Worm (Caenorhabditis elegans): ENCODE data around the gene cyn-17.

Gene cyn-17

DNA sequence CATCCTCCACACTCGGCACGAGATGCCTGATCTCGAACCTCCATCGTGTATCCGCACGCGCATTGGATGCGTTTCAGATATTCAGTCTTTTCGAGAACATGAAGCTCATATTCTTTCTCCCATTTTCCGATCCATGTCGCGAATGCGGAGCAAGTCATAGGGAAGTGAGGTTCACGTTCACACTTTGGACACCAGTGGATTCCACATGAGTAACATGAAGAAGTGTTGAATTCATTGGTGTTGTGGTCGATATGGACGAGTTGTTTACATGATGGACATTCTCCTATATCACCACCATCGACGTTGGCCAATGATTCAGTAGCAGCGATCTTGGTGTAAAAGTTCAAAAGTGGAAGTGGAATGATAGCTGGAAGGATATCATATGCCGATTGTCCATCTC lies 41.5 kb downstream of the cyn-17 start:
- TF ChIP-seq ztf-1 (GFP tag; conservative IDR thresholded peaks at IDR 0.05): 0 out of 2 replicates have a peak, but pooled peaks have one; percentile 32
- no peak for TF ChIP-seq ZK546.5 (tag; optimal IDR thresholded peaks at IDR 0.05)
- peak; percentile 4 for TF ChIP-seq nhr-129 (tag; optimal IDR thresholded peaks at IDR 0.05)

DNA sequence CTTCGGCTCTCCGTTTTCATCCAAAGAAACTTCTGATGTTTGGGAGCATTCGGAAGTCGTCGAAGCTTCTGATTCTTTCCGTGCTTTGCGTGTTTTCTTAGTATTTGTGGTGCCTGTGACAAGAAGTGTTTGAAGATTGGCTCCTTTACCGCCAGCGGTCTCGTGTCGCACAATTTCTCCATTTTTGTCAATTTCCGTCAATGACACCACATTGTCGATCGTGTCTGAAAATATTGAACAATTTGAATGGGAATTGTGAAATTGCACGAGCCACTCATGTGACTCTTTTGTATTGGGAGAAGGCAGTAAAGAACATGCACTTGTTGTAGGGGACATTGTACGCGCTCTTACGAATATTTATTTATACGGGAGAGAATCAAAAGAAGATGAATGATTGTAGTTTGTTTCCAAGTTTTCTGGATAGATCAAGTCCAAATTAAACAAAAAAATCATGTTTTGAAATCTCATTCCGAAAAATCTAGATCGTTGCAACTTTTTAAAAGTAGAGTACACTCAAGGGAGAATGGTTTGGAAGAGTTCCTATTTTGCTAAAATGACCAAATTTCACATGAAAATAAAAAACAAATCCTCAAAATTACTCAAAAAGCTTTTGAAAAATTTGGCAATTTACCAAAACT lies 43.2 kb downstream of the cyn-17 start:
- TF ChIP-seq F13H6.1 (tag; optimal IDR thresholded peaks at IDR 0.05): peak; percentile 26
- TF ChIP-seq sma-9 (GFP tag; optimal IDR thresholded peaks at IDR 0.05): peak; percentile 60
- TF ChIP-seq sma-9 (tag; optimal IDR thresholded peaks at IDR 0.05): no peak
- TF ChIP-seq ama-1 (optimal IDR thresholded peaks at IDR 0.05): peak; percentile 89
- TF ChIP-seq unc-39 (tag; optimal IDR thresholded peaks at IDR 0.05): no peak
- TF ChIP-seq R02D3.7 (tag; optimal IDR thresholded peaks at IDR 0.05): no peak
- TF ChIP-seq nhr-129 (tag; optimal IDR thresholded peaks at IDR 0.05): peak; percentile 17
- TF ChIP-seq nhr-25 (tag; optimal IDR thresholded peaks at IDR 0.05): no peak
- TF ChIP-seq fos-1 (tag; optimal IDR thresholded peaks at IDR 0.05): no peak

DNA sequence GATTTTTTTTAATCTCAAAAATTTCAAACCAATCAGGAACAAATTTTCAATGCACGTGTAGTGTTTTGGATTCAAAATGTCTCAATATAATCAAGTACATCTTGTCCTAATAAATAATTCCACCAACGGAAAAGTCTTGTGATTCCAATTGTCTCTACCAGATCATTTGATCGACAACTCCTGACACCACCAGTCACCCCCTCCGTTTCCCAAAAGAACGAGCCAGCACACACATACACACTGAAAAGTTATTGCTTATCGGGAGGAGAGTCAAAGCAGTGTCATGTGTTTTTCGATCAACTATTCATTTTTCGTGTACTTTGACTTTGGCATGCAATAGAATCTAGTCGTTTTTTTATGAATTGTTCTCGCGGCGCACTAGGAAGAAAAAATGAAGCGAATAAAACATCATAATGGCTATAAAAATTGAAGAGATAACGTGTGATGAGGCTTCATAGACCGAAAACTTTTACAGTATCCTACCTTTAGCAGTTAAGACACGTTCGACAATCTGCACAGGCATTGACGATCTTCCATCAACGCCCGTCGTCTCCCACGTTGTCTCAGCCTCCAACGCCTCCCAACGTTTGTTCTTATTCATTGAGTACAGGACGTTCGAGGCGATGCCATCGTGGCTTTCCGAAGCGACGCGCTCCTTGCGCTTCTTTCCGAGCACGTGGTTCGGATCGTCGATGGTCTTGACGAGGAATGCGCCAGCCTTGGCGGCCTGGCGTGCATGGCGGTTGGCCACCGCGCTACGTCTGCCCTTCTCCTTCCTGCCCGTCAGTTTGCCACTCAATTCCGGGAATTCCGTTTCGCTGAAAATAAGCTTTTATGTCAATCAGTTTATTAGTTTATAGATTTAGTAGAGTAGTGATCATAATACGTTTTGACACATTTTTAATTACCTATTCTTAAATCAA lies 44.2 kb downstream of the cyn-17 start:
- TF ChIP-seq crh-2 (tag; optimal IDR thresholded peaks at IDR 0.05): peak; percentile 73
- peak; percentile 73 for TF ChIP-seq sma-9 (GFP tag; optimal IDR thresholded peaks at IDR 0.05)
- no peak for TF ChIP-seq sma-9 (tag; optimal IDR thresholded peaks at IDR 0.05)
- TF ChIP-seq mab-5 (tag; optimal IDR thresholded peaks at IDR 0.05): peak; percentile 17
- TF ChIP-seq C34F6.9 (tag; optimal IDR thresholded peaks at IDR 0.05): peak; percentile 60
- TF ChIP-seq mdl-1 (tag; optimal IDR thresholded peaks at IDR 0.05): peak in 1 of 2 experiments; percentile 31
- TF ChIP-seq ama-1 (optimal IDR thresholded peaks at IDR 0.05): peak; percentile 85
- TF ChIP-seq unc-62 (GFP tag; optimal IDR thresholded peaks at IDR 0.05): no peak
- TF ChIP-seq fos-1 (tag; optimal IDR thresholded peaks at IDR 0.05): peak; percentile 22
- TF ChIP-seq gmeb-1 (tag; optimal IDR thresholded peaks at IDR 0.05): peak; percentile 68
- TF ChIP-seq nhr-129 (tag; optimal IDR thresholded peaks at IDR 0.05): peak; percentile 90
- TF ChIP-seq sma-3 (GFP tag; optimal IDR thresholded peaks at IDR 0.05): peak; percentile 32
- TF ChIP-seq skn-1 (tag; optimal IDR thresholded peaks at IDR 0.05): no peak
- TF ChIP-seq sem-4 (tag; optimal IDR thresholded peaks at IDR 0.05): no peak
- TF ChIP-seq lin-11 (tag; optimal IDR thresholded peaks at IDR 0.05): peak; percentile 48
- peak in 1 of 2 experiments; percentile 59 for TF ChIP-seq lsy-2 (tag; optimal IDR thresholded peaks at IDR 0.05)
- TF ChIP-seq R02D3.7 (tag; optimal IDR thresholded peaks at IDR 0.05): no peak

DNA sequence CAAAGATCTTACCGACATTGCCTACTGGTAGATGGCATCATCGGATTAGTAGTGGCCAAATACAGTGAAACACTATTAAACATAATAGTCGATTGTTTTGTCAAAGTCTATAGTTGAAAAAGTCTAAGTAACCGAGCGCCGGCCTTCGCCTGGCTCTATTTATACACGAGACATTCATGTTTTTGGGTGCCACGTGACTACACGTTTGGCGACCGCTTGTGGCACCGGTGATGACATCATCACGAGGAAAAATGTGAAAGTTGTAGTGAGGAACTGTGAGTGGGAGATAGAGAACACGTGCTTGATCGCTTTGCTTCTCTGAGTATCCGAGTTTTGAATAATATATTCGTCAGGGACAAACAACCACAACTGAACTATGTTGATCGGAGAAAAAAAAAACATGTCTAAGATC lies 44.9 kb downstream of the cyn-17 start:
- no peak for TF ChIP-seq nhr-237 (tag; optimal IDR thresholded peaks at IDR 0.05)
- no peak for TF ChIP-seq lin-39 (tag; optimal IDR thresholded peaks at IDR 0.05)
- peak; percentile 96 for TF ChIP-seq sma-9 (GFP tag; optimal IDR thresholded peaks at IDR 0.05)
- TF ChIP-seq sma-9 (tag; optimal IDR thresholded peaks at IDR 0.05): no peak
- no peak for TF ChIP-seq ceh-82 (tag; optimal IDR thresholded peaks at IDR 0.05)
- no peak for TF ChIP-seq elt-3 (tag; optimal IDR thresholded peaks at IDR 0.05)
- no peak for TF ChIP-seq unc-39 (tag; optimal IDR thresholded peaks at IDR 0.05)
- no peak for TF ChIP-seq nhr-77 (tag; optimal IDR thresholded peaks at IDR 0.05)
- peak; percentile 69 for TF ChIP-seq nhr-21 (tag; optimal IDR thresholded peaks at IDR 0.05)
- TF ChIP-seq nhr-6 (tag; optimal IDR thresholded peaks at IDR 0.05): peak; percentile 35
- peak; percentile 37 for TF ChIP-seq egl-27 (tag; optimal IDR thresholded peaks at IDR 0.05)
- TF ChIP-seq unc-62 (GFP tag; optimal IDR thresholded peaks at IDR 0.05): no peak
- peak; percentile 66 for TF ChIP-seq gmeb-1 (tag; optimal IDR thresholded peaks at IDR 0.05)
- no peak for TF ChIP-seq ztf-11 (tag; optimal IDR thresholded peaks at IDR 0.05)
- peak; percentile 30 for TF ChIP-seq fos-1 (tag; optimal IDR thresholded peaks at IDR 0.05)
- TF ChIP-seq nhr-12 (tag; optimal IDR thresholded peaks at IDR 0.05): no peak
- no peak for TF ChIP-seq peb-1 (tag; optimal IDR thresholded peaks at IDR 0.05)
- TF ChIP-seq lin-11 (tag; optimal IDR thresholded peaks at IDR 0.05): peak; percentile 60
- TF ChIP-seq dmd-4 (tag; optimal IDR thresholded peaks at IDR 0.05): no peak
- TF ChIP-seq nhr-23 (tag; optimal IDR thresholded peaks at IDR 0.05): no peak
- peak; percentile 62 for TF ChIP-seq ceh-16 (tag; optimal IDR thresholded peaks at IDR 0.05)
- peak; percentile 61 to 68 for TF ChIP-seq mdl-1 (tag; optimal IDR thresholded peaks at IDR 0.05)
- no peak for TF ChIP-seq ztf-1 (GFP tag; conservative IDR thresholded peaks at IDR 0.05)
- no peak for TF ChIP-seq alr-1 (tag; optimal IDR thresholded peaks at IDR 0.05)
- no peak for TF ChIP-seq R02D3.7 (tag; optimal IDR thresholded peaks at IDR 0.05)
- no peak for TF ChIP-seq nhr-11 (tag; optimal IDR thresholded peaks at IDR 0.05)
- no peak for TF ChIP-seq elt-1 (tag; optimal IDR thresholded peaks at IDR 0.05)
- TF ChIP-seq nhr-25 (tag; optimal IDR thresholded peaks at IDR 0.05): peak; percentile 96
- peak; percentile 90 for TF ChIP-seq ama-1 (optimal IDR thresholded peaks at IDR 0.05)
- no peak for TF ChIP-seq ZK546.5 (tag; optimal IDR thresholded peaks at IDR 0.05)
- peak; percentile 79 for TF ChIP-seq ztf-4 (tag; optimal IDR thresholded peaks at IDR 0.05)
- peak; percentile 84 for TF ChIP-seq sma-3 (GFP tag; optimal IDR thresholded peaks at IDR 0.05)
- peak; percentile 89 for TF ChIP-seq F13H6.1 (tag; optimal IDR thresholded peaks at IDR 0.05)
- no peak for TF ChIP-seq snpc-4 (tag; optimal IDR thresholded peaks at IDR 0.05)
- peak in 1 of 2 experiments; percentile 73 for TF ChIP-seq lsy-2 (tag; optimal IDR thresholded peaks at IDR 0.05)
- no peak for TF ChIP-seq mab-5 (tag; optimal IDR thresholded peaks at IDR 0.05)
- TF ChIP-seq C34F6.9 (tag; optimal IDR thresholded peaks at IDR 0.05): peak; percentile 87
- no peak for TF ChIP-seq unc-55 (GFP tag; optimal IDR thresholded peaks at IDR 0.05)

Data from whole organism, L2 larva.